Worm (Caenorhabditis elegans) whole organism, L3 larva: ENCODE results near the gene kel-1.

Experiments
- aly-2 ChIP-seq: fragments of 150-350 bp; optimal IDR thresholded peaks from 2 replicates; lab custom pipeline; 2014; ENCODE audit warnings: missing biosample characterization, missing genetic modification characterization
- ceh-28 ChIP-seq: fragments of 150-350 bp; optimal IDR thresholded peaks from 2 replicates; lab custom pipeline; 2014; ENCODE audit warnings: missing biosample characterization, missing genetic modification reagents, missing genetic modification characterization
- ceh-82 ChIP-seq: fragments of 150-350 bp; optimal IDR thresholded peaks from 2 replicates; lab custom pipeline; 2014; ENCODE audit warnings: missing biosample characterization, missing genetic modification characterization
- ceh-9 ChIP-seq: sonication (generic microtip); optimal IDR thresholded peaks from 2 replicates; lab custom pipeline; 2018; ENCODE audit warnings: missing biosample characterization, missing genetic modification characterization
- daf-12 ChIP-seq: fragments of 150-350 bp; optimal IDR thresholded peaks from 2 replicates; lab custom pipeline; 2014; ENCODE audit warnings: missing biosample characterization, missing genetic modification reagents, missing genetic modification characterization
- egl-27 ChIP-seq: sonication (generic microtip); optimal IDR thresholded peaks from 4 replicates; lab custom pipeline; 2017; ENCODE audit warnings: missing biosample characterization, missing genetic modification reagents, missing genetic modification characterization
- egl-5 ChIP-seq: fragments of 150-350 bp; optimal IDR thresholded peaks from 2 replicates; lab custom pipeline; 2017; ENCODE audit warnings: missing biosample characterization, missing genetic modification reagents, missing genetic modification characterization, inconsistent platforms
- elt-2 ChIP-seq: sonication (generic microtip); optimal IDR thresholded peaks from 2 replicates; lab custom pipeline; 2016; ENCODE audit warnings: missing genetic modification reagents, mild to moderate bottlenecking, missing genetic modification characterization, missing compliant biosample characterization
- elt-3 ChIP-seq, 3 experiments: fragments of 150-350 bp in 1 of 3; sonication (generic microtip) in 2 of 3; optimal IDR thresholded peaks; 2 replicates in 2 of 3; 4 replicates in 1 of 3; lab custom pipeline; 2014 to 2017; ENCODE audit warnings: missing biosample characterization in 3 of 3, missing genetic modification characterization in 3 of 3
- eor-1 ChIP-seq, 2 experiments: fragments of 150-350 bp; optimal IDR thresholded peaks; 2 replicates each; lab custom pipeline; 2014 to 2018; ENCODE audit warnings: missing biosample characterization in 2 of 2, missing genetic modification characterization in 2 of 2
- fkh-10 ChIP-seq: sonication (generic microtip); optimal IDR thresholded peaks from 2 replicates; lab custom pipeline; 2017; ENCODE audit warnings: missing biosample characterization, missing genetic modification reagents, missing genetic modification characterization
- fkh-2 ChIP-seq: fragments of 150-350 bp; optimal IDR thresholded peaks from 2 replicates; lab custom pipeline; 2014; ENCODE audit warnings: missing biosample characterization, missing genetic modification reagents, missing genetic modification characterization
- fos-1 ChIP-seq: fragments of 150-350 bp; optimal IDR thresholded peaks from 2 replicates; lab custom pipeline; 2014; ENCODE audit warnings: missing biosample characterization, missing genetic modification characterization
- hmg-11 ChIP-seq: sonication (generic microtip); optimal IDR thresholded peaks from 2 replicates; lab custom pipeline; 2016; ENCODE audit warnings: missing genetic modification characterization, missing compliant biosample characterization
- jun-1 ChIP-seq: fragments of 150-350 bp; optimal IDR thresholded peaks from 2 replicates; lab custom pipeline; 2014; ENCODE audit warnings: missing biosample characterization, missing genetic modification reagents, missing genetic modification characterization
- lin-15B ChIP-seq: fragments of 150-350 bp; optimal IDR thresholded peaks from 2 replicates; lab custom pipeline; 2014; ENCODE audit warnings: missing biosample characterization, missing genetic modification characterization
- lin-39 ChIP-seq: fragments of 150-350 bp; optimal IDR thresholded peaks from 2 replicates; lab custom pipeline; 2018; ENCODE audit warnings: missing biosample characterization, missing genetic modification reagents, missing genetic modification characterization
- mml-1 ChIP-seq: fragments of 150-350 bp; sonication (generic microtip); optimal IDR thresholded peaks from 3 replicates; lab custom pipeline; 2014; ENCODE audit warnings: missing biosample characterization, missing genetic modification characterization
- nfya-1 ChIP-seq: sonication (generic microtip); optimal IDR thresholded peaks from 2 replicates; lab custom pipeline; 2017; ENCODE audit warnings: missing genetic modification characterization, mild to moderate bottlenecking, missing compliant biosample characterization, antibody characterized with exemption, moderate library complexity; ENCODE audit not compliant: insufficient read depth
- nhr-12 ChIP-seq: fragments of 150-350 bp; optimal IDR thresholded peaks from 2 replicates; lab custom pipeline; 2014; ENCODE audit warnings: missing biosample characterization, missing genetic modification characterization
- nhr-23 ChIP-seq: fragments of 150-350 bp; optimal IDR thresholded peaks from 2 replicates; lab custom pipeline; 2014; ENCODE audit warnings: missing biosample characterization, missing genetic modification reagents, missing genetic modification characterization
- nhr-25 ChIP-seq: sonication (generic microtip); optimal IDR thresholded peaks from 2 replicates; lab custom pipeline; 2017; ENCODE audit warnings: missing biosample characterization, missing genetic modification characterization
- nhr-28 ChIP-seq: fragments of 150-350 bp; optimal IDR thresholded peaks from 2 replicates; lab custom pipeline; 2014; ENCODE audit warnings: missing biosample characterization, missing genetic modification characterization
- nhr-43 ChIP-seq: sonication (generic microtip); optimal IDR thresholded peaks from 2 replicates; lab custom pipeline; 2016; ENCODE audit warnings: mild to moderate bottlenecking, missing genetic modification characterization, missing compliant biosample characterization; ENCODE audit not compliant: poor library complexity, severe bottlenecking
- nhr-67 ChIP-seq: fragments of 150-350 bp; optimal IDR thresholded peaks from 2 replicates; lab custom pipeline; 2014; ENCODE audit warnings: missing biosample characterization, missing genetic modification characterization
- nhr-77 ChIP-seq: fragments of 150-350 bp; optimal IDR thresholded peaks from 2 replicates; lab custom pipeline; 2014; ENCODE audit warnings: missing biosample characterization, missing genetic modification characterization
- pha-4 ChIP-seq: fragments of 150-350 bp; optimal IDR thresholded peaks from 2 replicates; lab custom pipeline; 2014; ENCODE audit warnings: missing biosample characterization, missing genetic modification reagents, missing genetic modification characterization
- pqm-1 ChIP-seq: fragments of 150-350 bp; optimal IDR thresholded peaks from 2 replicates; lab custom pipeline; 2017; ENCODE audit warnings: missing biosample characterization, missing genetic modification characterization, inconsistent platforms
- skn-1 ChIP-seq: fragments of 150-350 bp; optimal IDR thresholded peaks from 2 replicates; lab custom pipeline; 2014; ENCODE audit warnings: missing biosample characterization, missing genetic modification characterization
- snpc-4 ChIP-seq: fragments of 150-350 bp; optimal IDR thresholded peaks from 2 replicates; lab custom pipeline; 2014; ENCODE audit warnings: missing biosample characterization, missing genetic modification characterization
- tbx-2 ChIP-seq: sonication (generic microtip); optimal IDR thresholded peaks from 2 replicates; lab custom pipeline; 2016; ENCODE audit warnings: mild to moderate bottlenecking, missing genetic modification characterization, missing compliant biosample characterization
- unc-39 ChIP-seq: sonication (generic microtip); optimal IDR thresholded peaks from 4 replicates; lab custom pipeline; 2017; ENCODE audit warnings: missing biosample characterization, missing genetic modification characterization
- unc-62 ChIP-seq: fragments of 150-350 bp; sonication (generic microtip); optimal IDR thresholded peaks from 4 replicates; lab custom pipeline; 2014; ENCODE audit warnings: missing biosample characterization, missing genetic modification reagents, missing genetic modification characterization
- zag-1 ChIP-seq: fragments of 150-350 bp; optimal IDR thresholded peaks from 2 replicates; lab custom pipeline; 2014; ENCODE audit warnings: missing biosample characterization, missing genetic modification characterization

kel-1 gene

ce11 chrII:11689941-11690340, 1.2 kb downstream of the kel-1 start:
- TF ChIP-seq mml-1 (tag; lab: Kevin White, UChicago) = no peak
- TF ChIP-seq nhr-12 (tag; lab: Kevin White, UChicago) = no peak
- TF ChIP-seq ceh-28 (tag; lab: Kevin White, UChicago) = no peak

- TF ChIP-seq elt-3 (tag; optimal IDR thresholded peaks at IDR 0.05; lab: Kevin White, UChicago) (no peak), nfya-1 (tag; lab: Kevin White, UChicago) (no peak), unc-62 (GFP tag; lab: Kevin White, UChicago) (no peak), nhr-77 (no peak), eor-1 (tag; optimal IDR thresholded peaks at IDR 0.05; lab: Kevin White, UChicago) (no peak), jun-1 (tag; lab: Kevin White, UChicago) (no peak), aly-2 (tag; lab: Kevin White, UChicago) (no peak), nhr-25 (no peak), ceh-9 (tag; lab: Kevin White, UChicago) (no peak), unc-39 (no peak), nhr-28 (tag; lab: Kevin White, UChicago) (no peak), snpc-4 (tag; lab: Kevin White, UChicago) (no peak), pqm-1 (tag; lab: Kevin White, UChicago) (no peak), nhr-43 (tag; lab: Kevin White, UChicago) (no peak), fos-1 (tag; lab: Kevin White, UChicago) (no peak)
These were observed 2.1 kb downstream of the kel-1 start for ce11 chrII:11690868-11691267.

- TF ChIP-seq fkh-2 (tag; lab: Kevin White, UChicago) (no peak), pha-4 (tag; lab: Kevin White, UChicago) (peak; percentile 59), elt-2 (peak; percentile 7), egl-5 (no peak), elt-3 (tag; optimal IDR thresholded peaks at IDR 0.05; lab: Kevin White, UChicago) (no peak), nfya-1 (tag; lab: Kevin White, UChicago) (peak; percentile 45), tbx-2 (tag; lab: Kevin White, UChicago) (no peak), lin-39 (tag; lab: Kevin White, UChicago) (peak; percentile 40), zag-1 (tag; lab: Kevin White, UChicago) (no peak), hmg-11 (peak; percentile 57), snpc-4 (tag; lab: Kevin White, UChicago) (peak; percentile 56), nhr-77 (no peak), lin-15B (peak; percentile 31), nhr-23 (tag; lab: Kevin White, UChicago) (peak; percentile 47)
- TF ChIP-seq, all 47 proteins: peak for 8
These were observed 5.7 kb downstream of the kel-1 start for ce11 chrII:11694432-11694831.

ce11 chrII:11695161-11695944, 6.6 kb downstream of the kel-1 start, which contains the start of gene tars-1:
tars-1 (minus strand) TSS chrII:11695657.
- peak; percentile 21 for TF ChIP-seq nhr-23 (tag; lab: Kevin White, UChicago)

DNA sequence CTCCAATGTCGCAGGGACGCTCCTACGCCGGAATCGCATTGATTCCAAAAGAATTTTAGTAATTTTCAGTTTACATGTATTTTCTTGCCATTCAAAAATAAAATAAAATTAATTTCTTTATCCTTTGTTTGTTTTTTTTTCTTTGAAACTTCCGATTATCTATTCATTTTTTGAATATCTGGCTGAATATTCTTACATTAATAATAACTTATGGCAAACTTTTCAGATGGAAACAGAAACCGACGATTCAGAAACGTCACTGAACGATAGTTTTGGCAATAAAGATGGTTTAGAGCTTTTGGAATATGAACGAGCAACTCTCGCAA, 7.2 kb downstream of the kel-1 start, which contains the start of gene xpf-1:
TSS of gene xpf-1 (plus strand) at position 227 of the 326 bp plus-strand sequence.
- no peak for TF ChIP-seq nhr-77
- TF ChIP-seq daf-12 = no peak
- no peak for TF ChIP-seq unc-62 (GFP tag; lab: Kevin White, UChicago)
- no peak for TF ChIP-seq hmg-11
- no peak for TF ChIP-seq skn-1 (tag; lab: Kevin White, UChicago)
- no peak for TF ChIP-seq eor-1 (tag; optimal IDR thresholded peaks at IDR 0.05; lab: Kevin White, UChicago)
- no peak for TF ChIP-seq nfya-1 (tag; lab: Kevin White, UChicago)
- no peak for TF ChIP-seq elt-2
- TF ChIP-seq fkh-10 (GFP tag; lab: Kevin White, UChicago) = no peak
- no peak for TF ChIP-seq nhr-67
- TF ChIP-seq egl-27 (tag; lab: Kevin White, UChicago) = no peak
- TF ChIP-seq fos-1 (tag; lab: Kevin White, UChicago) = no peak
- TF ChIP-seq fkh-2 (tag; lab: Kevin White, UChicago) = no peak
- no peak for TF ChIP-seq ceh-9 (tag; lab: Kevin White, UChicago)
- TF ChIP-seq snpc-4 (tag; lab: Kevin White, UChicago) = no peak
- no peak for TF ChIP-seq egl-5
- no peak for TF ChIP-seq lin-15B
- no peak for TF ChIP-seq jun-1 (tag; lab: Kevin White, UChicago)
- TF ChIP-seq ceh-82 (tag; lab: Kevin White, UChicago) = no peak
- no peak for TF ChIP-seq zag-1 (tag; lab: Kevin White, UChicago)
